Worm (Caenorhabditis elegans): ENCODE results near the gene C12D8.20.

C12D8.20 gene

ce11 chrV:10212027-10212426 lies 10.1 kb upstream of the C12D8.20 start, which contains the start of gene zhit-3:
zhit-3 (minus strand) TSS chrV:10212127.
- no peak for TF ChIP-seq ztf-4 (tag; optimal IDR thresholded peaks at IDR 0.05)
- TF ChIP-seq sup-37 (GFP tag; optimal IDR thresholded peaks at IDR 0.05), result no peak
- no peak for TF ChIP-seq rnt-1 (tag; optimal IDR thresholded peaks at IDR 0.05)
- TF ChIP-seq mab-9 (GFP tag; IDR thresholded peaks at IDR 0.05), result no peak
- TF ChIP-seq nhr-11 (tag; optimal IDR thresholded peaks at IDR 0.05), result no peak
- TF ChIP-seq swsn-7 (tag; optimal IDR thresholded peaks at IDR 0.05), result no peak
- no peak for TF ChIP-seq mdl-1 (tag; optimal IDR thresholded peaks at IDR 0.05)
- TF ChIP-seq jun-1 (tag; optimal IDR thresholded peaks at IDR 0.05), result no peak
- TF ChIP-seq Y116A8C.19 (tag; optimal IDR thresholded peaks at IDR 0.05; ENCODE audit: borderline replicate concordance), result no peak
- TF ChIP-seq nhr-20 (tag; optimal IDR thresholded peaks at IDR 0.05), result no peak
- TF ChIP-seq lsy-2 (tag; optimal IDR thresholded peaks at IDR 0.05), result no peak

ce11 chrV:10212627-10213026 lies 9.5 kb upstream of the C12D8.20 start, which contains the start of gene hpo-40:
hpo-40 (plus strand) TSS chrV:10212927.
- no peak for TF ChIP-seq elt-3 (tag; optimal IDR thresholded peaks at IDR 0.05)
- TF ChIP-seq Y116A8C.19 (tag; optimal IDR thresholded peaks at IDR 0.05; ENCODE audit: borderline replicate concordance), result no peak
- TF ChIP-seq lin-14 (GFP tag; optimal IDR thresholded peaks at IDR 0.05), result no peak
- no peak for TF ChIP-seq zag-1 (tag; optimal IDR thresholded peaks at IDR 0.05)
- TF ChIP-seq isw-1 (GFP tag; IDR thresholded peaks at IDR 0.05), result no peak
- TF ChIP-seq nhr-28 (tag; optimal IDR thresholded peaks at IDR 0.05), result no peak
- TF ChIP-seq nhr-71 (tag; optimal IDR thresholded peaks at IDR 0.05), result no peak
- TF ChIP-seq C16A3.4 (tag; optimal IDR thresholded peaks at IDR 0.05), result no peak
- no peak for TF ChIP-seq aly-2 (tag; optimal IDR thresholded peaks at IDR 0.05)
- TF ChIP-seq efl-3 (GFP tag; optimal IDR thresholded peaks at IDR 0.05), result no peak
- no peak for TF ChIP-seq pag-3 (tag; optimal IDR thresholded peaks at IDR 0.05; ENCODE audit: borderline replicate concordance, insufficient read depth)
- TF ChIP-seq ztf-11 (tag; optimal IDR thresholded peaks at IDR 0.05), result no peak
- TF ChIP-seq nhr-237 (tag; optimal IDR thresholded peaks at IDR 0.05), result no peak
- TF ChIP-seq nhr-12 (tag; optimal IDR thresholded peaks at IDR 0.05), result no peak

- TF ChIP-seq vab-15 (tag; optimal IDR thresholded peaks at IDR 0.05) (no peak), elt-3 (tag; optimal IDR thresholded peaks at IDR 0.05) (no peak), ztf-4 (tag; optimal IDR thresholded peaks at IDR 0.05) (no peak), mep-1 (tag; optimal IDR thresholded peaks at IDR 0.05) (no peak), fkh-10 (GFP tag; optimal IDR thresholded peaks at IDR 0.05) (no peak), snpc-4 (tag; optimal IDR thresholded peaks at IDR 0.05) (no peak), pag-3 (tag; optimal IDR thresholded peaks at IDR 0.05; ENCODE audit: borderline replicate concordance, insufficient read depth) (no peak), unc-98 (GFP tag; IDR thresholded peaks at IDR 0.05) (no peak), ces-1 (GFP tag; optimal IDR thresholded peaks at IDR 0.05) (no peak), dpl-1 (GFP tag; optimal IDR thresholded peaks at IDR 0.05) (no peak), unc-86 (tag; optimal IDR thresholded peaks at IDR 0.05) (no peak), fos-1 (tag; optimal IDR thresholded peaks at IDR 0.05) (no peak), pax-3 (tag; optimal IDR thresholded peaks at IDR 0.05) (no peak), jun-1 (tag; optimal IDR thresholded peaks at IDR 0.05) (no peak), elt-2 (tag; optimal IDR thresholded peaks at IDR 0.05) (no peak), nhr-12 (tag; optimal IDR thresholded peaks at IDR 0.05) (no peak), F16B12.6 (tag; optimal IDR thresholded peaks at IDR 0.05) (no peak), Y116A8C.19 (tag; optimal IDR thresholded peaks at IDR 0.05; ENCODE audit: borderline replicate concordance) (no peak)
These were observed 5.4 kb upstream of the C12D8.20 start, which contains the start of gene ZK856.14 for ce11 chrV:10216724-10217123. ZK856.14 (plus strand) TSS chrV:10217024.

ce11 chrV:10220605-10221004 lies 1.5 kb upstream of the C12D8.20 start, which contains the start of gene C12D8.13:
C12D8.13 (minus strand) TSS chrV:10220705.
- TF ChIP-seq aha-1 (tag; optimal IDR thresholded peaks at IDR 0.05) (no peak), mep-1 (tag; optimal IDR thresholded peaks at IDR 0.05) (no peak), C34B4.2 (tag; optimal IDR thresholded peaks at IDR 0.05) (no peak), rnt-1 (tag; optimal IDR thresholded peaks at IDR 0.05) (no peak), pax-3 (tag; optimal IDR thresholded peaks at IDR 0.05) (no peak), nhr-76 (tag; optimal IDR thresholded peaks at IDR 0.05) (no peak), egl-27 (tag; optimal IDR thresholded peaks at IDR 0.05) (no peak), blmp-1 (tag; optimal IDR thresholded peaks at IDR 0.05) (no peak), unc-86 (tag; optimal IDR thresholded peaks at IDR 0.05) (no peak), C04F5.9 (tag; optimal IDR thresholded peaks at IDR 0.05) (no peak), nhr-28 (tag; optimal IDR thresholded peaks at IDR 0.05) (no peak), hlh-4 (tag; optimal IDR thresholded peaks at IDR 0.05) (no peak), nhr-85 (tag) (no peak)
